Fruit fly (Drosophila melanogaster): ENCODE results near the gene CG10839.

Gene CG10839

DNA sequence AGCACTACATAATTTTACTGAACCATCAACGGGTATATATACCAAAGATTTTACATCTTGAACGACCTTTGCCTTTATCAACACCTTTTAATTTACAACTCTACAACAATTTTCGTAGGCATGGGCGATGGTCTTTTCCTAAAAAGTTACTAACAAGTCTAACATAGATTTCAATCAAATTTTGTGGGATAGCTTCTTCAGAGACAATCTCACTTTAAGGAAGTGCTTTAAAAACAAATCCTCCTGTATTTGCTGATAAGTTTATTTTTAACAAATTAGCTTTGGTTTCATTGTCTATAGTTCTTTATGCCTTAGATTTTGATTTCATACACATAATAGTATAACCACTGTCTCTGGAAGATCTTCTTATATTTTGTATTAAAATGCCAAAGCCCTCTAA lies 21.7 kb upstream of the CG10839 start, which contains the start of gene CG18063 (continued):
- TF ChIP-seq CG8290 (GFP tag; optimal IDR thresholded peaks at IDR 0.05): no peak
- TF ChIP-seq CG8290 (tag; optimal IDR thresholded peaks at IDR 0.05): no peak
- no peak for TF ChIP-seq nmo (GFP tag; optimal IDR thresholded peaks at IDR 0.05)

dm6 chr2L:15962335-15962734 lies 17.0 kb upstream of the CG10839 start, which contains the start of gene beat-Ib:
TSS of gene beat-Ib (minus strand) at chr2L:15962435.
- TF ChIP-seq Trl (optimal IDR thresholded peaks at IDR 0.05) (peak in 1 of 2 experiments; percentile 13), Trl (GFP tag; optimal IDR thresholded peaks at IDR 0.05) (no peak), bcd (GFP tag; optimal IDR thresholded peaks at IDR 0.05) (no peak), CG1529 (GFP tag; optimal IDR thresholded peaks at IDR 0.05) (no peak), Deaf1 (tag; optimal IDR thresholded peaks at IDR 0.05) (peak; percentile 88)

DNA sequence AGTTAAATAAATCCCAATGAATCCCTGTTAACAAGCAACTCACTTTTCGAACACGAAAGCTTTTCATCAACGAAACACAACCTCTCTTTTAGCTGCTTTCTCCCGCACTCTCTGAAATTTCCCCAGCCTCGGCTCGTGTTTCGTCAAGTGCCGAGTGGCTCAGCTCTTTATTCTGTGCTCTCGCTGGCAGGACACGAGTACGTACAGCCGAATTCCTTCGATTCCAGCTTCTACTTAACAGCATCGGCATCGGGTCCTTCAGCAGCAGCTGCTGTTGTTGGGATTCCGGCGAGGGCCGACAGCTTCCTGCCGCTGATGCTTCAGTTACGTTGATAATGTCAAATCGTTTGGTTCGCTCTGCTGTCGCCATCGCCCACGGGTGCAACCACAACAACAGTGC lies 20.9 kb downstream of the CG10839 start, which contains the start of gene beat-Ic:
Gene beat-Ic (plus strand): TSS at position 93 of the 400 bp plus-strand sequence.
- peak; percentile 14 to 45 for TF ChIP-seq Trl (optimal IDR thresholded peaks at IDR 0.05)
- no peak for TF ChIP-seq Trl (GFP tag; optimal IDR thresholded peaks at IDR 0.05)
- no peak for TF ChIP-seq CG4282 (GFP tag; optimal IDR thresholded peaks at IDR 0.05)
- TF ChIP-seq CG5180 (GFP tag; optimal IDR thresholded peaks at IDR 0.05): peak; percentile 9
- peak; percentile 96 for TF ChIP-seq Deaf1 (tag; optimal IDR thresholded peaks at IDR 0.05)
- no peak for TF ChIP-seq wor (GFP tag; IDR thresholded peaks at IDR 0.05)

DNA sequence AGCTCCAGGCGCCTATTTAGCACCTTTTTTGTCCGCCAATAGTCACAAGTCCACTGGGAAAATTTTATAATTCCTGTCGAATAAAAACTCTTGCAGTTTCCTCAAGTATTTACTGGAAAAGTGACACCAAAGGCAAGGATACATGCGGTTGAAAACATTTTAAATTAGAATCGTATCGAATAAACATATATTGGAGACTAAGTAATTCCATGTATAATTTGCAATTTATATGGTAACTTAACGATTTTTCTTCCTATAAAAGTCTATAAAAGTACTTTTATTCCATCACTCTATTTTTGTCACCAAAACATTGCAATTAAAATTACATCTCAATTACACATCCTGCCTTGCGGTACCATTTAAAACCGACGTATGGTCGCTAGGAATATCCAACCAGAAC lies 24.3 kb downstream of the CG10839 start, which contains the start of gene CG34167:
Gene CG34167 (minus strand): TSS at position 101 of the 400 bp plus-strand sequence.
- no peak for TF ChIP-seq MTF-1 (GFP tag; optimal IDR thresholded peaks at IDR 0.05; ENCODE audit: borderline replicate concordance)
- no peak for TF ChIP-seq gem (tag; optimal IDR thresholded peaks at IDR 0.05)
- no peak for TF ChIP-seq Adf1 (GFP tag; IDR thresholded peaks at IDR 0.05)
- TF ChIP-seq Chrac-16 (GFP tag; optimal IDR thresholded peaks at IDR 0.05): no peak
- TF ChIP-seq CG10462 (GFP tag; optimal IDR thresholded peaks at IDR 0.05): no peak
- TF ChIP-seq CG14710 (tag; optimal IDR thresholded peaks at IDR 0.05): no peak
- TF ChIP-seq fd96Cb (tag; optimal IDR thresholded peaks at IDR 0.05): no peak
- TF ChIP-seq CG12299 (tag; optimal IDR thresholded peaks at IDR 0.05): no peak
- TF ChIP-seq sqz (GFP tag; optimal IDR thresholded peaks at IDR 0.05): no peak
- TF ChIP-seq Lhr (GFP tag; optimal IDR thresholded peaks at IDR 0.05): no peak
- no peak for TF ChIP-seq CG31224 (GFP tag; IDR thresholded peaks at IDR 0.05)
- TF ChIP-seq CG12155 (GFP tag; optimal IDR thresholded peaks at IDR 0.05): no peak
- no peak for TF ChIP-seq CG13775 (GFP tag; optimal IDR thresholded peaks at IDR 0.05)
- no peak for TF ChIP-seq CG2129 (GFP tag; IDR thresholded peaks at IDR 0.05; ENCODE audit: partially characterized antibody)
- TF ChIP-seq HmgD (GFP tag; optimal IDR thresholded peaks at IDR 0.05): no peak
- no peak for TF ChIP-seq lola (GFP tag; optimal IDR thresholded peaks at IDR 0.05)
- no peak for TF ChIP-seq ranshi (GFP tag; IDR thresholded peaks at IDR 0.05)
- no peak for TF ChIP-seq chif (GFP tag; optimal IDR thresholded peaks at IDR 0.05)
- no peak for TF ChIP-seq CG32772 (GFP tag; IDR thresholded peaks at IDR 0.05)
- TF ChIP-seq HLHmδ (GFP tag; optimal IDR thresholded peaks at IDR 0.05): no peak

DNA sequence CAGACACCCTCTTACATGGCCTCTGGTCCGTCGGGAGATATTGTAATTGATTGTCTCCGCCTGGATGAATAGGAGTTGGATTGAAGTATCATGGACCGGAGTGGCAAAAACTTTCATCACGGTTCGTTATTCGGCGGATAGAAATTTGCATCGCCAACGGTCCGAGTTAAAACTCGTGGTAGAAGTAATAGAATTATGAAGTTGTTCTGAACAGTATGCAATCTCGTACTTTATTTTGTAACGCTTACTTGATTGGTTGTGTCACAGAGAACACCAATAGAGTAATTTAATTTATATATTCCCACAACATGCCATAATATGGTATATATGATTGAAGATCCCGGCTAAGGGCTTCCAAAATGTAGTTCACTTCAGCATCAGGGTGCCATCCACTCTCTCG lies 24.7 kb downstream of the CG10839 start, which contains the start of the genes CG13245 and CG43816:
Gene CG13245 (plus strand): TSS at position 301 of the 400 bp plus-strand sequence.
Gene CG43816 (plus strand): TSS at position 301 of the 400 bp plus-strand sequence.
- TF ChIP-seq sc (optimal IDR thresholded peaks at IDR 0.05) (no peak), sc (GFP tag; optimal IDR thresholded peaks at IDR 0.05) (no peak), CG17361 (GFP tag; IDR thresholded peaks at IDR 0.05) (no peak), maf-S (GFP tag; optimal IDR thresholded peaks at IDR 0.05) (no peak), Dref (GFP tag; IDR thresholded peaks at IDR 0.05) (no peak), CG12299 (tag; optimal IDR thresholded peaks at IDR 0.05) (no peak)
